Fruit fly (Drosophila melanogaster) whole organism, embryonic: ENCODE data around the gene CG14915.

Source experiments
- Bgb ChIP-seq: fragments of 200-800 bp; sonication (Bioruptor generic); IDR thresholded peaks from 2 replicates; pipeline ENCODE4 v1.3.6; 2022; ENCODE audit warnings: missing biosample characterization, missing genetic modification characterization; ENCODE audit not compliant: partially characterized antibody
- CG12659 ChIP-seq: fragments of 200-800 bp; sonication (Bioruptor generic); optimal IDR thresholded peaks from 3 replicates; lab custom pipeline; 2017; ENCODE audit warnings: mild to moderate bottlenecking, missing biosample characterization, missing genetic modification reagents, missing genetic modification characterization
- CG14710 ChIP-seq: fragments of 200-800 bp; sonication (Bioruptor generic); optimal IDR thresholded peaks from 3 replicates; lab custom pipeline; 2019; ENCODE audit warnings: missing biosample characterization, mild to moderate bottlenecking, missing genetic modification characterization, moderate library complexity
- CG16815 ChIP-seq: fragments of 200-800 bp; sonication (Bioruptor generic); optimal IDR thresholded peaks from 3 replicates; lab custom pipeline; 2017; ENCODE audit warnings: missing biosample characterization, mild to moderate bottlenecking, missing genetic modification characterization
- CG17568 ChIP-seq: fragments of 200-800 bp; sonication (Bioruptor generic); optimal IDR thresholded peaks from 2 replicates; lab custom pipeline; 2018; ENCODE audit warnings: missing biosample characterization, mild to moderate bottlenecking, missing genetic modification characterization, moderate library complexity
- CG17802 ChIP-seq: fragments of 200-800 bp; sonication (Bioruptor generic); optimal IDR thresholded peaks from 2 replicates; lab custom pipeline; 2018; ENCODE audit warnings: missing biosample characterization, mild to moderate bottlenecking, missing genetic modification characterization, moderate library complexity
- CG17912 ChIP-seq: fragments of 200-800 bp; sonication (Bioruptor generic); optimal IDR thresholded peaks from 2 replicates; lab custom pipeline; 2018; ENCODE audit warnings: missing biosample characterization, mild to moderate bottlenecking, missing genetic modification characterization
- CG2889 ChIP-seq: fragments of 200-800 bp; sonication (Bioruptor generic); IDR thresholded peaks from 3 replicates; pipeline ENCODE4 v1.3.6; 2022; ENCODE audit warnings: missing biosample characterization, missing genetic modification characterization
- CG3281 ChIP-seq: fragments of 200-800 bp; sonication (Bioruptor generic); optimal IDR thresholded peaks from 3 replicates; lab custom pipeline; 2017; ENCODE audit warnings: missing biosample characterization, mild to moderate bottlenecking, missing genetic modification characterization
- CG42726 ChIP-seq: fragments of 200-800 bp; sonication (Bioruptor generic); IDR thresholded peaks from 2 replicates; pipeline ENCODE4 v1.3.6; 2022; ENCODE audit warnings: missing biosample characterization, missing genetic modification characterization; ENCODE audit not compliant: partially characterized antibody
- CG4328 ChIP-seq: fragments of 200-800 bp; sonication (Bioruptor generic); optimal IDR thresholded peaks from 3 replicates; lab custom pipeline; 2017; ENCODE audit warnings: missing biosample characterization, missing genetic modification reagents, missing genetic modification characterization
- CG4360 ChIP-seq: fragments of 200-800 bp; sonication (Bioruptor generic); IDR thresholded peaks from 2 replicates; pipeline ENCODE4 v1.3.6; 2022; ENCODE audit warnings: missing biosample characterization, missing genetic modification characterization
- CG6791 ChIP-seq: fragments of 200-800 bp; sonication (Bioruptor generic); IDR thresholded peaks from 3 replicates; pipeline ENCODE4 v1.3.6; 2022; ENCODE audit warnings: missing biosample characterization, missing genetic modification characterization; ENCODE audit not compliant: partially characterized antibody
- Deaf1 ChIP-seq: fragments of 200-800 bp; optimal IDR thresholded peaks from 3 replicates; lab custom pipeline; 2019; ENCODE audit warnings: missing biosample characterization, mild to moderate bottlenecking, missing genetic modification characterization, moderate library complexity
- Doc3 ChIP-seq: fragments of 200-800 bp; sonication (Bioruptor generic); IDR thresholded peaks from 3 replicates; pipeline ENCODE4 v1.3.6; 2022; ENCODE audit warnings: missing biosample characterization, missing genetic modification characterization; ENCODE audit not compliant: partially characterized antibody
- ERR ChIP-seq: fragments of 200-800 bp; sonication (Bioruptor generic); optimal IDR thresholded peaks from 2 replicates; lab custom pipeline; 2016; ENCODE audit warnings: missing biosample characterization, missing genetic modification characterization
- Fer1 ChIP-seq: fragments of 200-800 bp; sonication (Bioruptor generic); optimal IDR thresholded peaks from 2 replicates; lab custom pipeline; 2017; ENCODE audit warnings: missing biosample characterization, mild to moderate bottlenecking, missing genetic modification characterization
- HLHmδ ChIP-seq: fragments of 200-800 bp; sonication (Bioruptor generic); optimal IDR thresholded peaks from 2 replicates; lab custom pipeline; 2018; ENCODE audit warnings: missing biosample characterization, mild to moderate bottlenecking, missing genetic modification characterization, moderate library complexity
- HmgD ChIP-seq: fragments of 200-800 bp; sonication (Bioruptor generic); optimal IDR thresholded peaks from 3 replicates; lab custom pipeline; 2016; ENCODE audit warnings: missing biosample characterization, missing genetic modification characterization
- HmgZ ChIP-seq: fragments of 200-800 bp; sonication (Bioruptor generic); optimal IDR thresholded peaks from 2 replicates; lab custom pipeline; 2018; ENCODE audit warnings: missing biosample characterization, mild to moderate bottlenecking, missing genetic modification characterization
- Hr51 ChIP-seq, 2 experiments: fragments of 200-800 bp; sonication (Bioruptor generic); optimal IDR thresholded peaks; 2 replicates in 1 of 2; 3 replicates in 1 of 2; lab custom pipeline; 2016 to 2018; ENCODE audit warnings: missing biosample characterization in 2 of 2, missing genetic modification characterization in 2 of 2, mild to moderate bottlenecking in 1 of 2, moderate library complexity in 1 of 2
- Lim3 ChIP-seq: fragments of 200-800 bp; sonication (Bioruptor generic); IDR thresholded peaks from 2 replicates; pipeline ENCODE4 v1.3.6; 2022; ENCODE audit warnings: missing biosample characterization, missing genetic modification characterization
- Lpt ChIP-seq: fragments of >200 bp; optimal IDR thresholded peaks from 2 replicates; lab custom pipeline; 2018; ENCODE audit warnings: missing biosample characterization, missing genetic modification characterization
- Mad ChIP-seq: fragments of 200-800 bp; sonication (Bioruptor generic); optimal IDR thresholded peaks from 2 replicates; lab custom pipeline; 2016; ENCODE audit warnings: missing biosample characterization, missing genetic modification characterization
- PHDP ChIP-seq: fragments of 200-800 bp; sonication (Bioruptor generic); optimal IDR thresholded peaks from 3 replicates; lab custom pipeline; 2018; ENCODE audit warnings: missing biosample characterization, mild to moderate bottlenecking, missing genetic modification characterization, moderate library complexity
- Sox102F ChIP-seq: fragments of 200-800 bp; sonication (Bioruptor generic); optimal IDR thresholded peaks from 2 replicates; lab custom pipeline; 2018; ENCODE audit warnings: missing biosample characterization, mild to moderate bottlenecking, missing genetic modification characterization, moderate library complexity
- Stat92E ChIP-seq, 3 experiments: fragments of >200 bp in 2 of 3; fragments of 200-800 bp in 1 of 3; sonication (Bioruptor generic) in 1 of 3; optimal IDR thresholded peaks; 2 replicates each; lab custom pipeline; 2017 to 2019; ENCODE audit warnings: missing biosample characterization in 3 of 3, missing genetic modification characterization in 3 of 3, mild to moderate bottlenecking in 1 of 3, moderate library complexity in 1 of 3
- al ChIP-seq: fragments of 200-800 bp; sonication (Bioruptor generic); IDR thresholded peaks from 2 replicates; pipeline ENCODE4 v1.3.6; 2022; ENCODE audit warnings: missing biosample characterization, missing genetic modification characterization
- bbx ChIP-seq: fragments of 200-800 bp; sonication (Bioruptor generic); IDR thresholded peaks from 2 replicates; pipeline ENCODE4 v1.3.6; 2022; ENCODE audit warnings: missing biosample characterization, missing genetic modification characterization; ENCODE audit not compliant: partially characterized antibody
- bigmax ChIP-seq: fragments of 200-800 bp; sonication (Bioruptor generic); optimal IDR thresholded peaks from 2 replicates; lab custom pipeline; 2018; ENCODE audit warnings: missing biosample characterization, mild to moderate bottlenecking, missing genetic modification characterization
- bsh ChIP-seq, 2 experiments: fragments of 200-800 bp; sonication (Bioruptor generic); optimal IDR thresholded peaks; 2 replicates each; lab custom pipeline; 2017 to 2018; ENCODE audit warnings: mild to moderate bottlenecking in 2 of 2, missing biosample characterization in 2 of 2, missing genetic modification characterization in 2 of 2, moderate library complexity in 1 of 2
- caup ChIP-seq: fragments of 200-800 bp; sonication (Bioruptor generic); optimal IDR thresholded peaks from 3 replicates; lab custom pipeline; 2017; ENCODE audit warnings: missing biosample characterization, mild to moderate bottlenecking, missing genetic modification characterization, moderate library complexity; ENCODE audit not compliant: severe bottlenecking
- ftz-f1 ChIP-seq: fragments of 200-800 bp; sonication (Bioruptor generic); optimal IDR thresholded peaks from 2 replicates; lab custom pipeline; 2016; ENCODE audit warnings: missing biosample characterization, missing genetic modification characterization
- grau ChIP-seq: fragments of 200-800 bp; optimal IDR thresholded peaks from 3 replicates; lab custom pipeline; 2019; ENCODE audit warnings: missing biosample characterization, mild to moderate bottlenecking, missing genetic modification characterization, moderate library complexity
- jing ChIP-seq: fragments of 200-800 bp; sonication (Bioruptor generic); optimal IDR thresholded peaks from 2 replicates; lab custom pipeline; 2018; ENCODE audit warnings: missing biosample characterization, mild to moderate bottlenecking, missing genetic modification characterization
- kah ChIP-seq: fragments of 200-800 bp; sonication (Bioruptor generic); optimal IDR thresholded peaks from 2 replicates; lab custom pipeline; 2018; ENCODE audit warnings: missing biosample characterization, mild to moderate bottlenecking, missing genetic modification characterization
- lbe ChIP-seq: fragments of 200-800 bp; sonication (Bioruptor generic); optimal IDR thresholded peaks from 2 replicates; lab custom pipeline; 2016; ENCODE audit warnings: missing biosample characterization, mild to moderate bottlenecking, missing genetic modification characterization
- lov ChIP-seq, 2 experiments: fragments of 200-800 bp in 1 of 2; fragments of >200 bp in 1 of 2; sonication (Bioruptor generic) in 1 of 2; IDR thresholded peaks in 1 of 2; optimal IDR thresholded peaks in 1 of 2; 2 replicates in 1 of 2; 3 replicates in 1 of 2; pipeline versions ENCODE4 v1.3.6 to Lab custom; 2017 to 2022; ENCODE audit warnings: missing biosample characterization in 1 of 2, missing genetic modification characterization in 1 of 2
- luna ChIP-seq: fragments of 200-800 bp; sonication (Bioruptor generic); optimal IDR thresholded peaks from 2 replicates; lab custom pipeline; 2016; ENCODE audit warnings: missing biosample characterization, missing genetic modification characterization
- pho ChIP-seq: fragments of 200-800 bp; sonication (Bioruptor generic); optimal IDR thresholded peaks from 2 replicates; lab custom pipeline; 2016; ENCODE audit warnings: missing biosample characterization, missing genetic modification characterization
- repo ChIP-seq: fragments of 200-800 bp; sonication (Bioruptor generic); optimal IDR thresholded peaks from 2 replicates; lab custom pipeline; 2016; ENCODE audit warnings: missing biosample characterization, missing genetic modification characterization
- scrt ChIP-seq: fragments of 200-800 bp; sonication (Bioruptor generic); optimal IDR thresholded peaks from 2 replicates; lab custom pipeline; 2018; ENCODE audit warnings: missing biosample characterization, mild to moderate bottlenecking, missing genetic modification characterization, moderate library complexity
- sens-2 ChIP-seq: fragments of 200-800 bp; sonication (Bioruptor generic); IDR thresholded peaks from 2 replicates; pipeline ENCODE4 v1.3.6; 2022; ENCODE audit warnings: missing biosample characterization, missing genetic modification characterization
- sisA ChIP-seq: fragments of 200-800 bp; sonication (Bioruptor generic); IDR thresholded peaks from 2 replicates; pipeline ENCODE4 v1.3.6; 2022; ENCODE audit warnings: missing biosample characterization, missing genetic modification characterization
- so ChIP-seq: fragments of 200-800 bp; sonication (Bioruptor generic); IDR thresholded peaks from 3 replicates; pipeline ENCODE4 v1.3.6; 2022; ENCODE audit warnings: missing biosample characterization, missing genetic modification characterization
- usp ChIP-seq: fragments of >200 bp; optimal IDR thresholded peaks from 2 replicates; lab custom pipeline; 2017; ENCODE audit warnings: missing biosample characterization, missing genetic modification characterization
- vfl ChIP-seq: fragments of 200-800 bp; sonication (Bioruptor generic); optimal IDR thresholded peaks from 2 replicates; lab custom pipeline; 2016; ENCODE audit warnings: missing biosample characterization, missing genetic modification characterization
- z ChIP-seq: fragments of 200-800 bp; sonication (Bioruptor generic); IDR thresholded peaks from 3 replicates; pipeline ENCODE4 v1.3.6; 2022; ENCODE audit warnings: missing biosample characterization, missing genetic modification characterization

Gene CG14915

dm6 chr2L:11066887-11067459 is 3.9 kb upstream of the CG14915 start, which contains the start of gene Samuel (continued):
- TF ChIP-seq Lim3, result no peak
- peak in 1 of 3 experiments; percentile 37 for TF ChIP-seq Stat92E (GFP tag; optimal IDR thresholded peaks at IDR 0.05; lab: Kevin White, UChicago)
- TF ChIP-seq CG2889, result peak; percentile 23; the same call in 1 of the 3 replicates
- no peak for TF ChIP-seq CG4328
- no peak for TF ChIP-seq HmgD (GFP tag; lab: Kevin White, UChicago)
- TF ChIP-seq Lpt (GFP tag; lab: Kevin White, UChicago), result no peak
- peak; percentile 32; the same call in 1 of the 2 replicates for TF ChIP-seq bbx (GFP tag; lab: Robert Waterston, UW)
- TF ChIP-seq al (GFP tag; lab: Robert Waterston, UW), result no peak
- TF ChIP-seq CG4360 (GFP tag; lab: Robert Waterston, UW), result peak; percentile 91
- no peak for TF ChIP-seq scrt (GFP tag; lab: Kevin White, UChicago)
- TF ChIP-seq CG17912 (GFP tag; lab: Kevin White, UChicago), result no peak
- peak in 1 of 2 experiments; percentile 34 for TF ChIP-seq bsh (GFP tag; optimal IDR thresholded peaks at IDR 0.05; lab: Kevin White, UChicago)
- no peak for TF ChIP-seq lov (optimal IDR thresholded peaks at IDR 0.05; lab: Kevin White, UChicago)
- no peak for TF ChIP-seq lov (GFP tag; IDR thresholded peaks at IDR 0.05; lab: Robert Waterston, UW)
- TF ChIP-seq CG12659, result peak; percentile 16
- TF ChIP-seq Mad (GFP tag; lab: Kevin White, UChicago), result no peak
- TF ChIP-seq ftz-f1 (GFP tag; lab: Kevin White, UChicago), result peak; percentile 21
- no peak for TF ChIP-seq CG6791 (GFP tag; lab: Robert Waterston, UW)
- TF ChIP-seq bigmax (GFP tag; lab: Kevin White, UChicago), result peak; percentile 23
- peak; percentile 78 for TF ChIP-seq sens-2
- no peak for TF ChIP-seq CG16815
- no peak for TF ChIP-seq HLHmδ (GFP tag; lab: Kevin White, UChicago)
- no peak for TF ChIP-seq CG14710 (tag; lab: Kevin White, UChicago)
- peak; percentile 65 for TF ChIP-seq lbe (GFP tag; lab: Kevin White, UChicago)
- TF ChIP-seq PHDP (tag; lab: Kevin White, UChicago), result peak; percentile 28
- no peak for TF ChIP-seq Sox102F (GFP tag; lab: Kevin White, UChicago)
- no peak for TF ChIP-seq CG3281
- TF ChIP-seq z (GFP tag; lab: Robert Waterston, UW), result peak; percentile 23; the same call in 1 of the 3 replicates
- no peak for TF ChIP-seq vfl (GFP tag; lab: Kevin White, UChicago)
- peak; percentile 28; the same call in 1 of the 3 replicates for TF ChIP-seq so (GFP tag; lab: Robert Waterston, UW)
- no peak for TF ChIP-seq luna
- peak; percentile 85 for TF ChIP-seq kah (GFP tag; lab: Kevin White, UChicago)
- TF ChIP-seq HmgZ, result no peak
- no peak for TF ChIP-seq Hr51 (GFP tag; optimal IDR thresholded peaks at IDR 0.05; lab: Kevin White, UChicago)
- no peak for TF ChIP-seq caup (GFP tag; lab: Kevin White, UChicago)
- no peak for TF ChIP-seq CG17802 (tag; lab: Kevin White, UChicago)
- TF ChIP-seq grau, result peak; percentile 22
- TF ChIP-seq Fer1 (GFP tag; lab: Kevin White, UChicago), result no peak
- TF ChIP-seq CG42726 (GFP tag; lab: Robert Waterston, UW), result no peak
- no peak for TF ChIP-seq pho (GFP tag; lab: Kevin White, UChicago)
- peak; percentile 45 for TF ChIP-seq CG17568 (GFP tag; lab: Kevin White, UChicago)
- no peak for TF ChIP-seq ERR (GFP tag; lab: Kevin White, UChicago)
- peak; percentile 67 for TF ChIP-seq Deaf1 (tag; lab: Kevin White, UChicago)
- TF ChIP-seq Doc3 (GFP tag; lab: Robert Waterston, UW), result no peak
- TF ChIP-seq jing, result no peak
- no peak for TF ChIP-seq repo (GFP tag; lab: Kevin White, UChicago)
- TF ChIP-seq sisA (GFP tag; lab: Robert Waterston, UW), result no peak
- TF ChIP-seq Bgb, result no peak
- TF ChIP-seq usp (GFP tag; lab: Kevin White, UChicago), result no peak
